Fruit fly (Drosophila melanogaster) whole organism: ENCODE data around the gene Phae2.

Experiments used
- pan ChIP-seq: fragments of >200 bp; optimal IDR thresholded peaks from 2 replicates; lab custom pipeline; 2017
- psq ChIP-seq: fragments of >200 bp; optimal IDR thresholded peaks from 2 replicates; lab custom pipeline; 2017
- usp ChIP-seq: fragments of >200 bp; optimal IDR thresholded peaks from 2 replicates; lab custom pipeline; 2017; ENCODE audit warnings: missing biosample characterization, missing genetic modification characterization, mixed read lengths

DNA sequence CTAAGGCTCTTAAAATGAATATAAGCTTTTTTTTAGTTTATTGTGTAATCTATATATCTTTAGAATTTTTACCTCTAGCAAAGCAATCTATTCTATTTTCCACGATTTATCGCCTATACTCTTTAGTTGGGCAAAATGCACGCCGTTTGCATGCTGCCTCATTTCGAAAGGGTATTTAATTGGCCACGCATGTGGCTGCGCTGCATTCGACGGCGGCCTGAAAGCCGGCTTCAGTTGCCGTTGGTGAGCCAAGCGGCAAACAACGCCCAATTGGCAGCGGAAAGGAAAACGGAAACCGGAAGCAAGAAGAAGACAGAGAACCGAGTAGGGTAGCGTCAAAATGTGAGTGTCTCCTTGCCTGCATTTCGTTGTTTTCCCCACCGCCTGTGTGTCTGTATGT is 35.1 kb upstream of the Phae2 start, which contains the start of gene CG14947:
- TF ChIP-seq psq (lab: Kevin White, UChicago) (no peak), pan (lab: Kevin White, UChicago) (no peak), usp (GFP tag; lab: Kevin White, UChicago) (no peak)
